Fruit fly (Drosophila melanogaster): ENCODE data around the gene mtg.

DNA sequence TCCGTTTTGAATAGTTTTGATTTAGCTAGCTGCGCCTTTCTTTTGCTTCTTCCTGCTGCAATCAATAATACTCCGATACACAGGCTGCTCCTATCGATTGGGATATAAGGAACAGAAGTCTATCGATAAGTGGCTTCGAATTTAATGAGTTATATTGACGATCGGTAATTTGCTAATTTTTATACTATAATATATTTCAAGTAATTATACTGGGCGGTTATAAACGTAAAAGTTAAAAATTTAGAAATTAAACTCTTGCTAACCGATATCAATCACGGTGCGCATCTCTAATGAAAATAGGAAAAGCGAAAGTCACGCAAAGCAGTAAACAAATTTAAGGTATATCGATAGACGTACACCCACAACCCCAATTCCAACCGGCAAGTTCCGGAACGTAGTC is 6.6 kb upstream of the mtg start, which contains the start of the genes CG9636, CG18749 and CG33722:
- TF ChIP-seq EcR (GFP tag; optimal IDR thresholded peaks at IDR 0.05): peak; percentile 4
- TF ChIP-seq CG32121 (GFP tag; IDR thresholded peaks at IDR 0.05): no peak; the same call in 1 of the 2 replicates
- peak; percentile 40 for TF ChIP-seq CG8159 (tag; optimal IDR thresholded peaks at IDR 0.05)
- no peak for TF ChIP-seq CG9948 (tag; optimal IDR thresholded peaks at IDR 0.05)
- peak; percentile 69 for TF ChIP-seq Pif1B (GFP tag; optimal IDR thresholded peaks at IDR 0.05)
- peak; percentile 26 for TF ChIP-seq D1 (tag; optimal IDR thresholded peaks at IDR 0.05)

Data from whole organism, pupa.